Worm (Caenorhabditis elegans) whole organism, mixed stage, embryonic: ENCODE results near the gene cpt-3.

Experiments used
- bed-3 ChIP-seq: fragments of 200-800 bp; sonication (Bioruptor generic); optimal IDR thresholded peaks from 3 replicates; lab custom pipeline; 2018; ENCODE audit warnings: mild to moderate bottlenecking, missing genetic modification characterization, moderate library complexity, missing compliant biosample characterization
- lin-13 ChIP-seq: fragments of 150-350 bp; optimal IDR thresholded peaks from 2 replicates; lab custom pipeline; 2014; ENCODE audit warnings: missing biosample characterization, missing genetic modification characterization
- mep-1 ChIP-seq: fragments of 150-350 bp; optimal IDR thresholded peaks from 2 replicates; lab custom pipeline; 2017; ENCODE audit warnings: missing biosample characterization, missing genetic modification reagents, missing genetic modification characterization, inconsistent platforms
- nhr-76 ChIP-seq: sonication (generic microtip); optimal IDR thresholded peaks from 2 replicates; lab custom pipeline; 2017; ENCODE audit warnings: missing biosample characterization, missing genetic modification characterization
- pha-4 ChIP-seq: fragments of 150-350 bp; optimal IDR thresholded peaks from 2 replicates; lab custom pipeline; 2018; ENCODE audit warnings: missing biosample characterization, missing genetic modification reagents, missing genetic modification characterization
- sptf-1 ChIP-seq: sonication (generic microtip); optimal IDR thresholded peaks from 2 replicates; lab custom pipeline; 2017; ENCODE audit warnings: mild to moderate bottlenecking, missing genetic modification characterization, moderate library complexity, missing compliant biosample characterization
- unc-62 ChIP-seq: fragments of 150-350 bp; optimal IDR thresholded peaks from 2 replicates; lab custom pipeline; 2014; ENCODE audit warnings: missing biosample characterization, missing genetic modification reagents, missing genetic modification characterization

- TF ChIP-seq mep-1 (no peak), sptf-1 (tag; lab: Kevin White, UChicago) (no peak), bed-3 (GFP tag; lab: Kevin White, UChicago) (no peak), nhr-76 (tag; lab: Kevin White, UChicago) (no peak), pha-4 (tag; lab: Kevin White, UChicago) (no peak), unc-62 (GFP tag; lab: Kevin White, UChicago) (no peak), lin-13 (tag; lab: Kevin White, UChicago) (no peak)
Measured at ce11 chrIII:2105935-2106334, 23.3 kb downstream of the cpt-3 start.
